Worm (Caenorhabditis elegans): ENCODE measurements around the gene T23F2.4.

ce11 chrX:5514984-5515383, at the start of gene T23F2.4:
- TF ChIP-seq madf-8 (GFP tag; conservative IDR thresholded peaks at IDR 0.05) (no peak), B0261.1 (tag; optimal IDR thresholded peaks at IDR 0.05) (no peak), Y95B8A.8 (GFP tag; IDR thresholded peaks at IDR 0.05) (no peak), lsy-27 (tag; optimal IDR thresholded peaks at IDR 0.05; ENCODE audit: borderline replicate concordance, insufficient read depth) (no peak), ztf-6 (GFP tag; IDR thresholded peaks at IDR 0.05) (no peak), madf-10 (tag; optimal IDR thresholded peaks at IDR 0.05) (no peak)
